Worm (Caenorhabditis elegans) whole organism, L2 larva: Measurements from ENCODE around the gene T11F9.1.
"Not testable (repeated sequence)": the region's sequence is repeated elsewhere in the genome, so short reads cannot be mapped to it uniquely, and the experiment has no call there.

ENCODE experiments used
- elt-3 ChIP-seq: sonication (generic microtip); optimal IDR thresholded peaks from 2 replicates; lab custom pipeline; 2017; ENCODE audit warnings: missing biosample characterization, missing genetic modification characterization
- lin-13 ChIP-seq: fragments of 150-350 bp; optimal IDR thresholded peaks from 2 replicates; lab custom pipeline; 2014; ENCODE audit warnings: missing biosample characterization, missing genetic modification reagents, missing genetic modification characterization
- mdl-1 ChIP-seq, 2 experiments: fragments of 150-350 bp in 1 of 2; sonication (generic microtip) in 1 of 2; optimal IDR thresholded peaks; 2 replicates each; lab custom pipeline; 2017; ENCODE audit warnings: missing biosample characterization in 2 of 2, missing genetic modification characterization in 2 of 2
- nhr-12 ChIP-seq: fragments of 150-350 bp; optimal IDR thresholded peaks from 2 replicates; lab custom pipeline; 2014; ENCODE audit warnings: missing biosample characterization, missing genetic modification characterization
- nhr-237 ChIP-seq: fragments of 150-350 bp; optimal IDR thresholded peaks from 2 replicates; lab custom pipeline; 2014; ENCODE audit warnings: missing biosample characterization, missing genetic modification characterization
- unc-55 ChIP-seq: fragments of 150-350 bp; sonication (generic microtip); optimal IDR thresholded peaks from 3 replicates; lab custom pipeline; 2014; ENCODE audit warnings: missing biosample characterization, missing genetic modification reagents, missing genetic modification characterization
- ztf-11 ChIP-seq: sonication (generic microtip); optimal IDR thresholded peaks from 2 replicates; lab custom pipeline; 2017; ENCODE audit warnings: missing biosample characterization, missing genetic modification characterization
- ztf-4 ChIP-seq: fragments of 150-350 bp; optimal IDR thresholded peaks from 2 replicates; lab custom pipeline; 2014; ENCODE audit warnings: missing biosample characterization, missing genetic modification characterization

DNA sequence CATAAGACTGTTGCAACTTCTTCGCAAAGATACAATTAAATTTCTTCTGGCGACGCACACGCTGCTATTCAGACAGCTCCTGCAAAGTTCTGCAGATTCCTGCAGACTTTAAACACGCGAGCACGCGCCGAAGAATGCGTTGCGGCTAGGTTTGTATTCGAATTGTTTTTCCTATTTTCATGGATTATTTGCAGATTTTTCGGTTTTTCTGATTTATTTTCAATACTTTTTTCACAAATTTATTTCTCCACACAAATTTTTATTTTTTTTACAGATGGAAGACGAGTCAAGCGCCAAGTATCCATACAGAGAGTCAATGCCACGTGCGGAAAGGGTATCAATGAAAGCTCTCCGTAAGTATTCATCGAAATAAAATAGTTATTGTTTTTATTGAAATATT is 16.3 kb downstream of the T11F9.1 start, which contains the start of gene T11F9.7:
- not testable (repeated sequence) for TF ChIP-seq nhr-237; ztf-4; nhr-12 (tag; lab: Kevin White, UChicago); mdl-1 (tag; optimal IDR thresholded peaks at IDR 0.05; lab: Kevin White, UChicago); elt-3 (tag; lab: Kevin White, UChicago); ztf-11 (tag; lab: Kevin White, UChicago); unc-55; lin-13 (GFP tag; lab: Kevin White, UChicago)
